Fruit fly (Drosophila melanogaster): ENCODE results near the gene CG2224.

DNA sequence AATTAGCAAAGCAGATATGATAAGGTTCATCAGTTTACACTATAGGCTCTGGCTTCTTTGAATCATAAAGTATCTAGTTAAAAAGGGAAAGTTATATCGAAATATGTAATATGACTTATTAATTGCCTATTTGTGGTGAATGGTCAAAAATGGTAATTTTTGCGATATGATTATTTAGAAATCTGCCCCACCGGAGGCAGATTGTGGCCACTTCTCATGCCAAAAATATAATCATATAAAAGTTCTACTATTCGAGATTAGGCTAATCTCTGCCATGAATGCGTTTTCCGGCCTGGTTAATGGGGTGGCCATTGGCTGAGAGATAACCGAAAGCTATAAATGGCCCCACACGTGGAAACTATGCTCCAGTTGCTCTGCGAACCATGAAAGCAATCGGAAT is 30.6 kb downstream of the CG2224 start, which contains the start of gene CG15533:
- TF ChIP-seq psq (optimal IDR thresholded peaks at IDR 0.05) (no peak), usp (GFP tag; optimal IDR thresholded peaks at IDR 0.05) (no peak), Dll (optimal IDR thresholded peaks at IDR 0.05) (no peak)
